Fruit fly (Drosophila melanogaster) whole organism, embryonic: Measurements from ENCODE around the gene Gga.

Experiments used
- Adf1 ChIP-seq: fragments of 200-800 bp; sonication (Bioruptor generic); IDR thresholded peaks from 2 replicates; pipeline ENCODE4 v1.3.6; 2022; ENCODE audit warnings: missing biosample characterization, missing genetic modification characterization
- Antp ChIP-seq: fragments of 200-800 bp; sonication (Bioruptor generic); optimal IDR thresholded peaks from 3 replicates; lab custom pipeline; 2016; ENCODE audit warnings: missing biosample characterization, missing genetic modification characterization
- Blimp-1 ChIP-seq: fragments of 200-800 bp; sonication (Bioruptor generic); optimal IDR thresholded peaks from 3 replicates; lab custom pipeline; 2018; ENCODE audit warnings: missing biosample characterization, missing genetic modification characterization, mild to moderate bottlenecking, moderate library complexity, missing genetic modification reagents
- C15 ChIP-seq: fragments of 200-800 bp; sonication (Bioruptor generic); IDR thresholded peaks from 3 replicates; pipeline ENCODE4 v1.3.6; 2022; ENCODE audit warnings: missing biosample characterization, missing genetic modification characterization
- CG11398 ChIP-seq: fragments of 200-800 bp; sonication (Bioruptor generic); optimal IDR thresholded peaks from 2 replicates; lab custom pipeline; 2016; ENCODE audit warnings: missing biosample characterization, missing genetic modification characterization
- CG12219 ChIP-seq: fragments of 200-800 bp; sonication (Bioruptor generic); optimal IDR thresholded peaks from 3 replicates; lab custom pipeline; 2018; ENCODE audit warnings: missing biosample characterization, mild to moderate bottlenecking, missing genetic modification characterization
- CG13287 ChIP-seq: fragments of 200-800 bp; sonication (Bioruptor generic); IDR thresholded peaks from 2 replicates; pipeline ENCODE4 v1.3.6; 2022; ENCODE audit warnings: missing biosample characterization, missing genetic modification characterization; ENCODE audit not compliant: partially characterized antibody
- CG13775 ChIP-seq: fragments of 200-800 bp; sonication (Bioruptor generic); optimal IDR thresholded peaks from 3 replicates; lab custom pipeline; 2017; ENCODE audit warnings: missing biosample characterization, mild to moderate bottlenecking, missing genetic modification characterization
- CG14050 ChIP-seq: fragments of 200-800 bp; sonication (Bioruptor generic); IDR thresholded peaks from 3 replicates; pipeline ENCODE4 v1.3.6; 2022; ENCODE audit warnings: missing biosample characterization, missing genetic modification characterization
- CG14710 ChIP-seq: fragments of 200-800 bp; sonication (Bioruptor generic); optimal IDR thresholded peaks from 3 replicates; lab custom pipeline; 2019; ENCODE audit warnings: missing biosample characterization, mild to moderate bottlenecking, missing genetic modification characterization, moderate library complexity
- CG15269 ChIP-seq: fragments of 200-800 bp; sonication (Bioruptor generic); optimal IDR thresholded peaks from 2 replicates; lab custom pipeline; 2018; ENCODE audit warnings: missing biosample characterization, mild to moderate bottlenecking, missing genetic modification characterization, moderate library complexity
- CG17361 ChIP-seq: fragments of 200-800 bp; sonication (Bioruptor generic); IDR thresholded peaks from 3 replicates; pipeline ENCODE4 v1.3.6; 2022; ENCODE audit warnings: missing biosample characterization, missing genetic modification characterization
- CG18764 ChIP-seq: fragments of 200-800 bp; sonication (Bioruptor generic); optimal IDR thresholded peaks from 3 replicates; lab custom pipeline; 2016; ENCODE audit warnings: missing biosample characterization, missing genetic modification characterization
- CG2875 ChIP-seq: fragments of 200-800 bp; sonication (Bioruptor generic); optimal IDR thresholded peaks from 2 replicates; lab custom pipeline; 2017; ENCODE audit warnings: missing biosample characterization, mild to moderate bottlenecking, missing genetic modification characterization, missing genetic modification reagents
- CG30020 ChIP-seq: fragments of 200-800 bp; optimal IDR thresholded peaks from 2 replicates; lab custom pipeline; 2019; ENCODE audit warnings: missing biosample characterization, mild to moderate bottlenecking, missing genetic modification characterization, moderate library complexity
- CG3065 ChIP-seq: fragments of 200-800 bp; sonication (Bioruptor generic); optimal IDR thresholded peaks from 2 replicates; lab custom pipeline; 2016; ENCODE audit warnings: missing biosample characterization, missing genetic modification characterization
- CG31224 ChIP-seq: fragments of 200-800 bp; sonication (Bioruptor generic); IDR thresholded peaks from 2 replicates; pipeline ENCODE4 v1.3.6; 2022; ENCODE audit warnings: missing biosample characterization, missing genetic modification characterization
- CG33213 ChIP-seq: fragments of 200-800 bp; sonication (Bioruptor generic); optimal IDR thresholded peaks from 3 replicates; lab custom pipeline; 2016; ENCODE audit warnings: missing biosample characterization, missing genetic modification characterization
- CG33557 ChIP-seq: fragments of 200-800 bp; sonication (Bioruptor generic); optimal IDR thresholded peaks from 2 replicates; lab custom pipeline; 2019; ENCODE audit warnings: missing biosample characterization, mild to moderate bottlenecking, missing genetic modification characterization, moderate library complexity
- CG34224 ChIP-seq: fragments of 200-800 bp; sonication (Bioruptor generic); IDR thresholded peaks from 3 replicates; pipeline ENCODE4 v1.3.6; 2022; ENCODE audit warnings: missing biosample characterization, missing genetic modification characterization; ENCODE audit not compliant: partially characterized antibody
- CG42726 ChIP-seq: fragments of 200-800 bp; sonication (Bioruptor generic); IDR thresholded peaks from 2 replicates; pipeline ENCODE4 v1.3.6; 2022; ENCODE audit warnings: missing biosample characterization, missing genetic modification characterization; ENCODE audit not compliant: partially characterized antibody
- CG6765 ChIP-seq: fragments of 200-800 bp; sonication (Bioruptor generic); optimal IDR thresholded peaks from 3 replicates; lab custom pipeline; 2017; ENCODE audit warnings: missing biosample characterization, mild to moderate bottlenecking, missing genetic modification characterization
- CG6854 ChIP-seq: fragments of 200-800 bp; sonication (Bioruptor generic); optimal IDR thresholded peaks from 3 replicates; lab custom pipeline; 2017; ENCODE audit warnings: missing biosample characterization, mild to moderate bottlenecking, missing genetic modification characterization
- CG7372 ChIP-seq: fragments of 200-800 bp; sonication (Bioruptor generic); IDR thresholded peaks from 2 replicates; pipeline ENCODE4 v1.3.6; 2022; ENCODE audit warnings: missing biosample characterization, missing genetic modification characterization
- CG9817 ChIP-seq: fragments of 200-800 bp; sonication (Bioruptor generic); optimal IDR thresholded peaks from 2 replicates; lab custom pipeline; 2018; ENCODE audit warnings: missing biosample characterization, mild to moderate bottlenecking, missing genetic modification characterization, moderate library complexity
- CrebB ChIP-seq: fragments of 200-800 bp; sonication (Bioruptor generic); optimal IDR thresholded peaks from 3 replicates; lab custom pipeline; 2018; ENCODE audit warnings: missing biosample characterization, mild to moderate bottlenecking, missing genetic modification characterization
- Dbx ChIP-seq: fragments of 200-800 bp; sonication (Bioruptor generic); IDR thresholded peaks from 3 replicates; pipeline ENCODE4 v1.3.6; 2022; ENCODE audit warnings: missing biosample characterization, missing genetic modification characterization
- Eip74EF ChIP-seq, 2 experiments: fragments of 200-800 bp in 1 of 2; fragments of >200 bp in 1 of 2; sonication (Bioruptor generic) in 1 of 2; optimal IDR thresholded peaks; 2 replicates each; lab custom pipeline; 2017 to 2019; ENCODE audit warnings: missing biosample characterization in 2 of 2, missing genetic modification characterization in 2 of 2, mild to moderate bottlenecking in 1 of 2, moderate library complexity in 1 of 2
- Hr51 ChIP-seq, 2 experiments: fragments of 200-800 bp; sonication (Bioruptor generic); optimal IDR thresholded peaks; 2 replicates in 1 of 2; 3 replicates in 1 of 2; lab custom pipeline; 2016 to 2018; ENCODE audit warnings: missing biosample characterization in 2 of 2, missing genetic modification characterization in 2 of 2, mild to moderate bottlenecking in 1 of 2, moderate library complexity in 1 of 2
- NC2β ChIP-seq: fragments of 200-800 bp; sonication (Bioruptor generic); optimal IDR thresholded peaks from 2 replicates; lab custom pipeline; 2016; ENCODE audit warnings: missing biosample characterization, missing genetic modification characterization
- ac ChIP-seq: fragments of 200-800 bp; sonication (Bioruptor generic); optimal IDR thresholded peaks from 3 replicates; lab custom pipeline; 2017; ENCODE audit warnings: missing biosample characterization, mild to moderate bottlenecking, missing genetic modification characterization
- al ChIP-seq: fragments of 200-800 bp; sonication (Bioruptor generic); IDR thresholded peaks from 2 replicates; pipeline ENCODE4 v1.3.6; 2022; ENCODE audit warnings: missing biosample characterization, missing genetic modification characterization
- ara ChIP-seq: fragments of 200-800 bp; sonication (Bioruptor generic); IDR thresholded peaks from 2 replicates; pipeline ENCODE4 v1.3.6; 2022; ENCODE audit warnings: missing biosample characterization, missing genetic modification characterization
- bab2 ChIP-seq: fragments of 200-800 bp; sonication (Bioruptor generic); optimal IDR thresholded peaks from 2 replicates; lab custom pipeline; 2016; ENCODE audit warnings: missing biosample characterization, missing genetic modification characterization
- br ChIP-seq: fragments of >200 bp; optimal IDR thresholded peaks from 2 replicates; lab custom pipeline; 2017
- chinmo ChIP-seq: fragments of 200-800 bp; sonication (Bioruptor generic); IDR thresholded peaks from 4 replicates; pipeline ENCODE4 v1.3.6; 2022; ENCODE audit warnings: missing biosample characterization, missing genetic modification characterization; ENCODE audit not compliant: partially characterized antibody
- crol ChIP-seq: fragments of 200-800 bp; sonication (Bioruptor generic); IDR thresholded peaks from 2 replicates; pipeline ENCODE4 v1.3.6; 2022; ENCODE audit warnings: missing biosample characterization, missing genetic modification characterization
- dmrt11E ChIP-seq: fragments of 200-800 bp; sonication (Bioruptor generic); optimal IDR thresholded peaks from 3 replicates; lab custom pipeline; 2018; ENCODE audit warnings: missing biosample characterization, mild to moderate bottlenecking, missing genetic modification characterization, moderate library complexity
- gem ChIP-seq: fragments of 200-800 bp; sonication (Bioruptor generic); optimal IDR thresholded peaks from 2 replicates; lab custom pipeline; 2019; ENCODE audit warnings: missing biosample characterization, mild to moderate bottlenecking, missing genetic modification characterization, moderate library complexity
- h ChIP-seq: fragments of >200 bp; optimal IDR thresholded peaks from 2 replicates; lab custom pipeline; 2017
- lilli ChIP-seq: fragments of 200-800 bp; sonication (Bioruptor generic); optimal IDR thresholded peaks from 3 replicates; lab custom pipeline; 2016; ENCODE audit warnings: missing biosample characterization, missing genetic modification characterization
- lmd ChIP-seq: fragments of 200-800 bp; sonication (Bioruptor generic); IDR thresholded peaks from 2 replicates; pipeline ENCODE4 v1.3.6; 2022; ENCODE audit warnings: missing biosample characterization, missing genetic modification characterization
- psq ChIP-seq: fragments of 200-800 bp; sonication (Bioruptor generic); optimal IDR thresholded peaks from 2 replicates; lab custom pipeline; 2017; ENCODE audit warnings: missing biosample characterization, missing genetic modification characterization
- repo ChIP-seq: fragments of 200-800 bp; sonication (Bioruptor generic); optimal IDR thresholded peaks from 2 replicates; lab custom pipeline; 2016; ENCODE audit warnings: missing biosample characterization, missing genetic modification characterization
- rib ChIP-seq: fragments of 200-800 bp; sonication (Bioruptor generic); IDR thresholded peaks from 2 replicates; pipeline ENCODE4 v1.3.6; 2022; ENCODE audit warnings: missing biosample characterization, missing genetic modification characterization
- salm ChIP-seq: fragments of 200-800 bp; sonication (Bioruptor generic); optimal IDR thresholded peaks from 2 replicates; lab custom pipeline; 2018; ENCODE audit warnings: missing biosample characterization, mild to moderate bottlenecking, missing genetic modification characterization
- sens ChIP-seq: fragments of 200-800 bp; sonication (Bioruptor generic); peaks from one replicate; lab custom pipeline; 2016; ENCODE audit warnings: missing biosample characterization, missing genetic modification characterization
- slou ChIP-seq: fragments of 200-800 bp; sonication (Bioruptor generic); optimal IDR thresholded peaks from 3 replicates; lab custom pipeline; 2016; ENCODE audit warnings: missing biosample characterization, missing genetic modification characterization
- tll ChIP-seq, 2 experiments: fragments of 200-800 bp in 1 of 2; fragments of >200 bp in 1 of 2; sonication (Bioruptor generic) in 1 of 2; optimal IDR thresholded peaks; 2 replicates each; lab custom pipeline; 2017 to 2019; ENCODE audit warnings: missing biosample characterization in 2 of 2, missing genetic modification characterization in 2 of 2, mild to moderate bottlenecking in 1 of 2, moderate library complexity in 1 of 2

Gene Gga

DNA sequence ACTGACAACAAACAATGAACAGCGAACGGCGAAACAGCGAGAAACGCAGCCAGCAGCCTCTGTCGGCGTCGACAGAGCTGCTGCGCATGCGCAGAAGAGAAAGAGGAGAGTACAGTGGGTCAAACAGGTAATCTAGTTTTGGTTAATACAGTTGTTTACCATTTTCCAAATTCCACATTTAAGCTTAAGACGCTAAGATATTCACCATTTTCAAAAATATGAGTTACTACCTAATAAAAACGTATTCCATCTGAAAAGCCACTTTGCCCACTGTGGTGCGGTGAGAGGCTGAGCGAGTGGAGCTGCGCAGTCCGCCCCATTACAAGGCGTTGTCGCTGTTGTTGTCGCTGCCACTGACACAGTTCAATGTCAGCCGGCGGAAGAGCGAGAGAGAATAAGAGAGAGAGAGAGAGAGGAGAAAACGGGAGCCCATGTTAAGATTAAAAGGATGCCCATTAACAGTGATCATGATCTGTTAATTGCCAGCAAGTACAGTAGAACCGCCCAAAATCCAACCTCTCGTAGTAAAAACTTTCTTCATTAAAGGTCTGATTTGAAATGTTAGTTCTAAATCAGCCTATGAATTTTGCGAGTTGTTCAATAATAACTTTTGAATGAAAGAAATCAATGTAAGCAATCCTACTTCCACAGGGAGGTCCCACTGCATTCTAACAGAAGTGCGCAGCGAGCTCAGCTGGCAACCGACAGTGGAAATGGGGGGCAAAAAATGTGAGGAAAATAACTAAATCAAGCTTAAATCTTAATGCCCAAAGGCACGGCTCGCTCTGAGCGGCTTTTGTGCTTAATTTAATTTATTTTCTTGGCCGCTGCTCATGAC, 50.1 kb downstream of the Gga start (continued):
- TF ChIP-seq sens (peak; percentile 100), br (lab: Kevin White, UChicago) (no peak), CG9817 (tag; lab: Kevin White, UChicago) (peak; percentile 79), CG6765 (GFP tag; lab: Kevin White, UChicago) (peak; percentile 47), Adf1 (peak; percentile 91), bab2 (peak; percentile 93), CG17361 (GFP tag; lab: Robert Waterston, UW) (peak; percentile 91), ac (GFP tag; lab: Kevin White, UChicago) (peak; percentile 93), Hr51 (GFP tag; optimal IDR thresholded peaks at IDR 0.05; lab: Kevin White, UChicago) (peak; percentile 86 to 95), CG13775 (GFP tag; lab: Kevin White, UChicago) (peak; percentile 90), Blimp-1 (GFP tag; lab: Kevin White, UChicago) (peak; percentile 91), CG3065 (GFP tag; lab: Kevin White, UChicago) (peak; percentile 94), CG6854 (GFP tag; lab: Kevin White, UChicago) (peak; percentile 72), chinmo (GFP tag; lab: Robert Waterston, UW) (no peak), CG30020 (tag; lab: Kevin White, UChicago) (peak; percentile 55), CG34224 (GFP tag; lab: Robert Waterston, UW) (no peak), CG42726 (no peak), CG14710 (tag; lab: Kevin White, UChicago) (peak; percentile 91), Eip74EF (GFP tag; optimal IDR thresholded peaks at IDR 0.05; lab: Kevin White, UChicago) (peak in 1 of 2 experiments; percentile 93), repo (GFP tag; lab: Kevin White, UChicago) (peak; percentile 92), CG33557 (GFP tag; lab: Kevin White, UChicago) (peak; percentile 81), Dbx (GFP tag; lab: Robert Waterston, UW) (peak; percentile 76), ara (GFP tag; lab: Robert Waterston, UW) (peak; percentile 97), lmd (GFP tag; lab: Robert Waterston, UW) (peak; percentile 92), CG7372 (peak; percentile 84), rib (peak; percentile 68), h (lab: Kevin White, UChicago) (no peak), Antp (peak; percentile 96), psq (GFP tag; lab: Kevin White, UChicago) (peak; percentile 86), salm (tag; lab: Kevin White, UChicago) (peak; percentile 93), CG31224 (GFP tag; lab: Robert Waterston, UW) (peak; percentile 72), C15 (GFP tag; lab: Robert Waterston, UW) (peak; percentile 79; the same call in 2 of the 3 replicates), slou (GFP tag; lab: Kevin White, UChicago) (peak; percentile 62), CG11398 (GFP tag; lab: Kevin White, UChicago) (peak; percentile 93), gem (peak; percentile 96), CG2875 (peak; percentile 94), dmrt11E (tag; lab: Kevin White, UChicago) (peak; percentile 97), CG18764 (GFP tag; lab: Kevin White, UChicago) (peak; percentile 88), tll (GFP tag; optimal IDR thresholded peaks at IDR 0.05; lab: Kevin White, UChicago) (no peak), CG15269 (peak; percentile 93), al (GFP tag; lab: Robert Waterston, UW) (peak; percentile 75), lilli (GFP tag; lab: Kevin White, UChicago) (peak; percentile 91), NC2β (GFP tag; lab: Kevin White, UChicago) (peak; percentile 97), CG14050 (GFP tag; lab: Robert Waterston, UW) (peak; percentile 96), crol (GFP tag; lab: Robert Waterston, UW) (peak; percentile 67), CrebB (tag; lab: Kevin White, UChicago) (peak; percentile 84), CG12219 (peak; percentile 94), CG13287 (0 out of 2 replicates have a peak, but pooled peaks have one; percentile 25), CG33213 (peak; percentile 91)
